Worm (Caenorhabditis elegans): Measurements from ENCODE around the gene ZK354.9.
"Not testable (repeated sequence)": the region's sequence is repeated elsewhere in the genome, so short reads cannot be mapped to it uniquely, and the experiment has no call there.

ce11 chrIV:5256731-5257130 is 51.2 kb downstream of the ZK354.9 start, which contains the start of gene F36H12.9:
- TF ChIP-seq ceh-31 (tag; optimal IDR thresholded peaks at IDR 0.05); pqm-1 (tag; optimal IDR thresholded peaks at IDR 0.05); tbx-2 (tag; optimal IDR thresholded peaks at IDR 0.05); unc-42 (tag; optimal IDR thresholded peaks at IDR 0.05); C38D4.7 (GFP tag; optimal IDR thresholded peaks at IDR 0.05); ama-1 (optimal IDR thresholded peaks at IDR 0.05); ceh-9 (tag; optimal IDR thresholded peaks at IDR 0.05); hlh-15 (tag; optimal IDR thresholded peaks at IDR 0.05); mec-3 (tag; optimal IDR thresholded peaks at IDR 0.05; ENCODE audit: borderline replicate concordance); sox-4 (tag; optimal IDR thresholded peaks at IDR 0.05); pros-1 (tag; optimal IDR thresholded peaks at IDR 0.05): not testable (repeated sequence)
